Worm (Caenorhabditis elegans) whole organism, L2 larva: ENCODE measurements around the gene frpr-4.

Experiments used
- C34F6.9 ChIP-seq: fragments of 150-350 bp; optimal IDR thresholded peaks from 2 replicates; lab custom pipeline; 2014; ENCODE audit warnings: missing biosample characterization, missing genetic modification characterization
- F13H6.1 ChIP-seq: sonication (generic microtip); optimal IDR thresholded peaks from 2 replicates; lab custom pipeline; 2016; ENCODE audit warnings: missing genetic modification characterization, missing compliant biosample characterization
- R02D3.7 ChIP-seq: fragments of 150-350 bp; optimal IDR thresholded peaks from 2 replicates; lab custom pipeline; 2014; ENCODE audit warnings: missing biosample characterization, missing genetic modification characterization
- Y55F3AM.14 ChIP-seq: fragments of 200-800 bp; sonication (Bioruptor generic); optimal IDR thresholded peaks from 2 replicates; lab custom pipeline; 2018; ENCODE audit warnings: mild to moderate bottlenecking, missing genetic modification characterization, missing compliant biosample characterization
- ZK546.5 ChIP-seq: sonication (generic microtip); optimal IDR thresholded peaks from 2 replicates; lab custom pipeline; 2017; ENCODE audit warnings: missing biosample characterization, missing genetic modification characterization
- alr-1 ChIP-seq: fragments of 150-350 bp; optimal IDR thresholded peaks from 2 replicates; lab custom pipeline; 2014; ENCODE audit warnings: missing biosample characterization, missing genetic modification characterization
- ama-1 ChIP-seq: fragments of 150-350 bp; optimal IDR thresholded peaks from 2 replicates; lab custom pipeline; 2018; ENCODE audit warnings: inconsistent platforms
- ceh-16 ChIP-seq: fragments of 150-350 bp; optimal IDR thresholded peaks from 2 replicates; lab custom pipeline; 2014; ENCODE audit warnings: missing biosample characterization, missing genetic modification characterization
- ceh-82 ChIP-seq: fragments of 150-350 bp; optimal IDR thresholded peaks from 2 replicates; lab custom pipeline; 2014; ENCODE audit warnings: missing biosample characterization, missing genetic modification characterization
- crh-2 ChIP-seq: sonication (generic microtip); optimal IDR thresholded peaks from 2 replicates; lab custom pipeline; 2017; ENCODE audit warnings: missing biosample characterization, missing genetic modification characterization
- dmd-4 ChIP-seq: sonication (generic microtip); optimal IDR thresholded peaks from 2 replicates; lab custom pipeline; 2017; ENCODE audit warnings: missing biosample characterization, missing genetic modification characterization
- egl-27 ChIP-seq: sonication (generic microtip); optimal IDR thresholded peaks from 3 replicates; lab custom pipeline; 2017; ENCODE audit warnings: missing biosample characterization, missing genetic modification reagents, missing genetic modification characterization
- elt-3 ChIP-seq: sonication (generic microtip); optimal IDR thresholded peaks from 2 replicates; lab custom pipeline; 2017; ENCODE audit warnings: missing biosample characterization, missing genetic modification characterization
- fos-1 ChIP-seq: fragments of 150-350 bp; optimal IDR thresholded peaks from 2 replicates; lab custom pipeline; 2014; ENCODE audit warnings: missing biosample characterization, missing genetic modification characterization
- gmeb-1 ChIP-seq: fragments of 150-350 bp; optimal IDR thresholded peaks from 2 replicates; lab custom pipeline; 2014; ENCODE audit warnings: missing biosample characterization, missing genetic modification characterization
- lin-11 ChIP-seq: fragments of 150-350 bp; sonication (generic microtip); optimal IDR thresholded peaks from 2 replicates; lab custom pipeline; 2014; ENCODE audit warnings: missing biosample characterization, missing genetic modification characterization, inconsistent platforms, mixed read lengths
- lin-13 ChIP-seq: fragments of 150-350 bp; optimal IDR thresholded peaks from 2 replicates; lab custom pipeline; 2014; ENCODE audit warnings: missing biosample characterization, missing genetic modification reagents, missing genetic modification characterization
- lin-39 ChIP-seq: fragments of 150-350 bp; optimal IDR thresholded peaks from 2 replicates; lab custom pipeline; 2014; ENCODE audit warnings: missing biosample characterization, missing genetic modification reagents, missing genetic modification characterization
- lsy-2 ChIP-seq, 2 experiments: fragments of 150-350 bp in 1 of 2; sonication (generic microtip) in 1 of 2; optimal IDR thresholded peaks; 2 replicates each; lab custom pipeline; 2014 to 2017; ENCODE audit warnings: missing biosample characterization in 2 of 2, missing genetic modification characterization in 2 of 2
- mab-5 ChIP-seq: fragments of 150-350 bp; optimal IDR thresholded peaks from 2 replicates; lab custom pipeline; 2014; ENCODE audit warnings: missing biosample characterization, missing genetic modification characterization
- mbf-1 ChIP-seq: sonication (generic microtip); optimal IDR thresholded peaks from 2 replicates; lab custom pipeline; 2017; ENCODE audit warnings: missing biosample characterization, missing genetic modification characterization
- mdl-1 ChIP-seq, 2 experiments: fragments of 150-350 bp in 1 of 2; sonication (generic microtip) in 1 of 2; optimal IDR thresholded peaks; 2 replicates each; lab custom pipeline; 2017; ENCODE audit warnings: missing biosample characterization in 2 of 2, missing genetic modification characterization in 2 of 2
- nhr-11 ChIP-seq: fragments of 150-350 bp; optimal IDR thresholded peaks from 2 replicates; lab custom pipeline; 2014; ENCODE audit warnings: missing biosample characterization, missing genetic modification characterization
- nhr-12 ChIP-seq: fragments of 150-350 bp; optimal IDR thresholded peaks from 2 replicates; lab custom pipeline; 2014; ENCODE audit warnings: missing biosample characterization, missing genetic modification characterization
- nhr-129 ChIP-seq: fragments of 150-350 bp; optimal IDR thresholded peaks from 2 replicates; lab custom pipeline; 2014; ENCODE audit warnings: missing biosample characterization, missing genetic modification characterization
- nhr-21 ChIP-seq: fragments of 150-350 bp; optimal IDR thresholded peaks from 2 replicates; lab custom pipeline; 2014; ENCODE audit warnings: missing biosample characterization, missing genetic modification characterization
- nhr-237 ChIP-seq: fragments of 150-350 bp; optimal IDR thresholded peaks from 2 replicates; lab custom pipeline; 2014; ENCODE audit warnings: missing biosample characterization, missing genetic modification characterization
- nhr-25 ChIP-seq: fragments of 150-350 bp; sonication (generic microtip); optimal IDR thresholded peaks from 3 replicates; lab custom pipeline; 2014; ENCODE audit warnings: missing biosample characterization, missing genetic modification characterization
- nhr-6 ChIP-seq: fragments of 150-350 bp; optimal IDR thresholded peaks from 2 replicates; lab custom pipeline; 2014; ENCODE audit warnings: missing biosample characterization, missing genetic modification characterization
- nhr-77 ChIP-seq: fragments of 150-350 bp; optimal IDR thresholded peaks from 2 replicates; lab custom pipeline; 2014; ENCODE audit warnings: missing biosample characterization, missing genetic modification characterization
- peb-1 ChIP-seq: fragments of 150-350 bp; optimal IDR thresholded peaks from 2 replicates; lab custom pipeline; 2014; ENCODE audit warnings: missing biosample characterization, missing genetic modification characterization
- sem-4 ChIP-seq: fragments of 150-350 bp; optimal IDR thresholded peaks from 2 replicates; lab custom pipeline; 2014; ENCODE audit warnings: missing biosample characterization, missing genetic modification reagents, missing genetic modification characterization
- skn-1 ChIP-seq: sonication (generic microtip); optimal IDR thresholded peaks from 2 replicates; lab custom pipeline; 2017; ENCODE audit warnings: missing biosample characterization, missing genetic modification characterization
- sma-3 ChIP-seq: sonication (generic microtip); optimal IDR thresholded peaks from 2 replicates; lab custom pipeline; 2016; ENCODE audit warnings: missing genetic modification reagents, missing genetic modification characterization, missing compliant biosample characterization
- sma-9 ChIP-seq, 2 experiments: fragments of 150-350 bp in 1 of 2; sonication (generic microtip) in 1 of 2; optimal IDR thresholded peaks; 2 replicates each; lab custom pipeline; 2014 to 2016; ENCODE audit warnings: missing genetic modification characterization in 2 of 2, mild to moderate bottlenecking in 1 of 2, missing biosample characterization in 1 of 2, missing compliant biosample characterization in 1 of 2, missing genetic modification reagents in 1 of 2, moderate library complexity in 1 of 2
- snpc-4 ChIP-seq: fragments of 150-350 bp; optimal IDR thresholded peaks from 2 replicates; lab custom pipeline; 2014; ENCODE audit warnings: missing biosample characterization, missing genetic modification characterization
- unc-55 ChIP-seq: fragments of 150-350 bp; sonication (generic microtip); optimal IDR thresholded peaks from 3 replicates; lab custom pipeline; 2014; ENCODE audit warnings: missing biosample characterization, missing genetic modification reagents, missing genetic modification characterization
- unc-62 ChIP-seq: fragments of 150-350 bp; optimal IDR thresholded peaks from 2 replicates; lab custom pipeline; 2014; ENCODE audit warnings: missing biosample characterization, missing genetic modification reagents, missing genetic modification characterization
- zag-1 ChIP-seq: fragments of 150-350 bp; optimal IDR thresholded peaks from 2 replicates; lab custom pipeline; 2014; ENCODE audit warnings: missing biosample characterization, missing genetic modification characterization
- ztf-1 ChIP-seq: fragments of 200-800 bp; sonication (Bioruptor generic); conservative IDR thresholded peaks from 2 replicates; pipeline ENCODE4 v1.3.6; 2022; ENCODE audit warnings: missing genetic modification characterization, missing compliant biosample characterization
- ztf-11 ChIP-seq: sonication (generic microtip); optimal IDR thresholded peaks from 2 replicates; lab custom pipeline; 2017; ENCODE audit warnings: missing biosample characterization, missing genetic modification characterization
- ztf-4 ChIP-seq: fragments of 150-350 bp; optimal IDR thresholded peaks from 2 replicates; lab custom pipeline; 2014; ENCODE audit warnings: missing biosample characterization, missing genetic modification characterization

frpr-4 gene

DNA sequence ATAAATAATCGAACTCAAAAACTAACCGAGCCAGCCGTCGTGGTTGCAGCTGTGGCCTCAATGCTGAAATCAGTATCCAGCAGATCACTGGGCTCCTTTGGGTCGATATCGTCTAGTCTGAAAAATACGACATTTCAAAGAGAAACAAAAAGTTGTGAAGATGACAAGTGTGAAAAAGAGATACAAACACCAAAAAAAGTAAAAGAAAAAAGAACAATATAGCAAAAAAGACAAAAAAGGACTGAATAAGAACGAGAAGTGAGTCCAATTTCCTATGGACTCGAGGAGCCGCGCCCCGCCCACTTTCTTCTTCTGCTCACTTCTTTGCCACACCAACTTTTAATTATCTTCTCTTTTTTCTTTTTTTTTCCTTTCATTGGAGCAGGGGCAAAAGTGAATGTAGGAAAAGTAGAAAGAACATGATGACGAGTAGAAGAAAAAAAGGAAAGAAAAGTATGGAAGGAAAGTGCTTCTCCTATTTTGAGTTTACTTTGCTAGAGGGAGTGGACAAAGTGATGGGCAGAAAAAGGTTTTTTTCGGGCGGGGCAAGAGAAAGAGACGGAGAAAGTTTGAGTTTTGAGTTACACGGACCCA lies 16.5 kb upstream of the frpr-4 start, which contains the start of gene drn-1:
Gene drn-1 (minus strand): TSS at position 117 of the 594 bp plus-strand sequence.
- TF ChIP-seq ZK546.5 = no peak
- TF ChIP-seq mab-5 (tag; lab: Kevin White, UChicago) = no peak
- TF ChIP-seq ztf-11 (tag; lab: Kevin White, UChicago) = no peak
- peak; percentile 16 for TF ChIP-seq unc-55 (GFP tag; lab: Kevin White, UChicago)
- no peak for TF ChIP-seq sem-4 (tag; lab: Kevin White, UChicago)
- TF ChIP-seq lin-39 (tag; lab: Kevin White, UChicago) = no peak
- TF ChIP-seq alr-1 = no peak
- no peak for TF ChIP-seq ceh-16 (tag; lab: Kevin White, UChicago)
- no peak for TF ChIP-seq nhr-6 (tag; lab: Kevin White, UChicago)
- no peak for TF ChIP-seq ztf-4 (tag; lab: Kevin White, UChicago)
- no peak for TF ChIP-seq peb-1
- TF ChIP-seq nhr-77 (tag; lab: Kevin White, UChicago) = no peak
- no peak for TF ChIP-seq ama-1 (lab: Kevin White, UChicago)
- TF ChIP-seq ceh-82 (tag; lab: Kevin White, UChicago) = no peak
- no peak for TF ChIP-seq unc-62 (GFP tag; lab: Kevin White, UChicago)
- peak in 1 of 2 experiments; percentile 13 for TF ChIP-seq lsy-2 (tag; optimal IDR thresholded peaks at IDR 0.05; lab: Kevin White, UChicago)
- TF ChIP-seq nhr-129 = peak; percentile 23
- peak; percentile 20 for TF ChIP-seq crh-2 (tag; lab: Kevin White, UChicago)
- peak; percentile 16 for TF ChIP-seq zag-1 (tag; lab: Kevin White, UChicago)
- no peak for TF ChIP-seq egl-27
- no peak for TF ChIP-seq nhr-11 (tag; lab: Kevin White, UChicago)
- TF ChIP-seq snpc-4 (tag; lab: Kevin White, UChicago) = no peak
- TF ChIP-seq fos-1 (tag; lab: Kevin White, UChicago) = no peak
- TF ChIP-seq R02D3.7 (tag; lab: Kevin White, UChicago) = no peak
- TF ChIP-seq ztf-1 (GFP tag; lab: Robert Waterston, UW) = no peak
- peak in 1 of 2 experiments; percentile 7 for TF ChIP-seq mdl-1 (tag; optimal IDR thresholded peaks at IDR 0.05; lab: Kevin White, UChicago)
- TF ChIP-seq nhr-237 (tag; lab: Kevin White, UChicago) = no peak
- peak; percentile 56 for TF ChIP-seq C34F6.9
- TF ChIP-seq sma-9 (GFP tag; optimal IDR thresholded peaks at IDR 0.05; lab: Kevin White, UChicago) = no peak
- no peak for TF ChIP-seq sma-9 (tag; optimal IDR thresholded peaks at IDR 0.05; lab: Kevin White, UChicago)
- TF ChIP-seq F13H6.1 (tag; lab: Kevin White, UChicago) = no peak

DNA sequence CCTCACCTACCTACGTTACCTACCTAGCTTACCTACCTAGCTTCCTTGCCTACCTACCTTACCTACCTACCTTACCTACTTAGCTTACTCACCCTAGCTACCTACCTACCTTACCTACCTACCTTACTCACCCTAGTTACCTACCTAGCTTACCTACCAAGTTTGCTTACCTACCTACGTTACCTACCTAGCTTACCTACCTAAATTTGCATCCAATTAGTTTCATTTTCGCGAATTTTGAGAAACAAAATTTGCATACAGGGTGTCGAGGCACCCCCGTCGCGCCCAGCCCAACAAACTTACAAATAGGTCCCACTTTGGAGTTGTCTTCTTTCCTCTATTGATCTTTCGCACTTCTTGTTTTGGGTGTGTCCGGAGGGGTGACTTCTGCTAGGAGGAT lies 13.6 kb upstream of the frpr-4 start:
- TF ChIP-seq dmd-4 (tag; lab: Kevin White, UChicago) (no peak), skn-1 (tag; lab: Kevin White, UChicago) (no peak), alr-1 (no peak), fos-1 (tag; lab: Kevin White, UChicago) (no peak), R02D3.7 (tag; lab: Kevin White, UChicago) (no peak), unc-62 (GFP tag; lab: Kevin White, UChicago) (no peak), gmeb-1 (tag; lab: Kevin White, UChicago) (no peak), snpc-4 (tag; lab: Kevin White, UChicago) (no peak), sem-4 (tag; lab: Kevin White, UChicago) (no peak), nhr-12 (no peak), nhr-237 (tag; lab: Kevin White, UChicago) (no peak), nhr-77 (tag; lab: Kevin White, UChicago) (no peak), elt-3 (tag; lab: Kevin White, UChicago) (no peak), peb-1 (no peak), sma-9 (GFP tag; optimal IDR thresholded peaks at IDR 0.05; lab: Kevin White, UChicago) (no peak), sma-9 (tag; optimal IDR thresholded peaks at IDR 0.05; lab: Kevin White, UChicago) (no peak)
- TF ChIP-seq, all 48 proteins: peak for 0

DNA sequence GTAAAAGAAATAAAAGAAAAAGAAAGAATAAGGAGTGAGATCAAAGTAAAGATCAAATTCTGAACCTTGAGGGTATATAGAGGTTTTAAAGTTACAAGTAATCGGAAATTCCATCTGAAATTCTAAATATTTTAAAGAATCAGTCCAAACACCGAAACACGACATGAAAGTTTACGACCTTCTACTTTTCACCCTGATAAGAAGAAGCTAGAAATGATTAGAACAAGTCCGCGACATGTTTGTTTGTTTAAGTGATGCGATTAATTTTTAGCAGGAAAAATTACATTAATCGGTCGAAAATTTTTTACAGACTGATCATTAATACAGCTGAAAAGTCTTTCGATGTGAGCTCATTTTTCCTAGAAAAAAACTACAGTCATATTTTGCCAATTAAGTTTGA lies 9.3 kb upstream of the frpr-4 start:
- peak; percentile 53 for TF ChIP-seq fos-1 (tag; lab: Kevin White, UChicago)
- TF ChIP-seq nhr-129 = no peak
- TF ChIP-seq, all 48 proteins: peak for 1

DNA sequence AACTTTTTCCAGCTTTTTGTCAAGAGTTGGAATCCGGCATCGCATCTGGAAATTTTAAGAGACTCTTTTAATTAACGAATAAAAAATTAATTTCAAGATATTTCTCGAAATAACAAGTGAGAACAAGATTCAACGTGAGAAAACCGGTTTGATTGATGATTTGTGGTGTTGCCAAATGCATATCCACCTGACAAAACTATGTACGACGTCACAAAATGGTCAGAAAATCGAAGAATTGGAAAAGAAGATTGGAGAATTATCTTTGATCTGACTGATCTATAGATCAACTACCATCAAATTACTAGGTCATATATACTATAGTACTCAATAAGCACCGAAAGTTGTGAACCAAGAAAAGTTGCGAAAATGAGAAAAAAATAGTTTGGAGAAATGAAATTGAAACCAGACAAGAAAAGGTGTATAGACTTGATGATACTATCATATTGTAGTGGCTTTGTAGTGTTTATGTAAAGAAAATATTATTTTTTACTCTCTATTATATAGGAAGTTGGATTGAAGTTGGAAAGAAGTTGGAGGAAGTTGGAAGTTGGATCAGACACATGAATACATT lies 8.5 kb downstream of the frpr-4 start, which contains the start of gene ptr-6:
Gene ptr-6 (minus strand): TSS at position 47 of the 571 bp plus-strand sequence.
- TF ChIP-seq sma-9 (GFP tag; optimal IDR thresholded peaks at IDR 0.05; lab: Kevin White, UChicago) (peak; percentile 66), sma-9 (tag; optimal IDR thresholded peaks at IDR 0.05; lab: Kevin White, UChicago) (no peak), nhr-21 (tag; lab: Kevin White, UChicago) (peak; percentile 44), nhr-25 (tag; lab: Kevin White, UChicago) (peak; percentile 61), skn-1 (tag; lab: Kevin White, UChicago) (no peak), lin-13 (GFP tag; lab: Kevin White, UChicago) (no peak), Y55F3AM.14 (GFP tag; lab: Kevin White, UChicago) (no peak), egl-27 (no peak), sem-4 (tag; lab: Kevin White, UChicago) (no peak), ztf-4 (tag; lab: Kevin White, UChicago) (no peak), crh-2 (tag; lab: Kevin White, UChicago) (peak; percentile 0), nhr-6 (tag; lab: Kevin White, UChicago) (no peak), sma-3 (GFP tag; lab: Kevin White, UChicago) (peak; percentile 31), dmd-4 (tag; lab: Kevin White, UChicago) (no peak), ceh-16 (tag; lab: Kevin White, UChicago) (no peak), ZK546.5 (no peak), F13H6.1 (tag; lab: Kevin White, UChicago) (no peak), lin-11 (no peak), nhr-129 (no peak), ceh-82 (tag; lab: Kevin White, UChicago) (no peak), mbf-1 (tag; lab: Kevin White, UChicago) (no peak)
